Fruit fly (Drosophila melanogaster) S2 (cell line): ENCODE data around the gene ds.

Source experiments
- CG8478 ChIP-seq: fragments of >200 bp; optimal IDR thresholded peaks from 2 replicates; lab custom pipeline; 2018
- CTCF ChIP-seq, 2 experiments: fragments of >200 bp; optimal IDR thresholded peaks; 2 replicates each; lab custom pipeline; 2018

DNA sequence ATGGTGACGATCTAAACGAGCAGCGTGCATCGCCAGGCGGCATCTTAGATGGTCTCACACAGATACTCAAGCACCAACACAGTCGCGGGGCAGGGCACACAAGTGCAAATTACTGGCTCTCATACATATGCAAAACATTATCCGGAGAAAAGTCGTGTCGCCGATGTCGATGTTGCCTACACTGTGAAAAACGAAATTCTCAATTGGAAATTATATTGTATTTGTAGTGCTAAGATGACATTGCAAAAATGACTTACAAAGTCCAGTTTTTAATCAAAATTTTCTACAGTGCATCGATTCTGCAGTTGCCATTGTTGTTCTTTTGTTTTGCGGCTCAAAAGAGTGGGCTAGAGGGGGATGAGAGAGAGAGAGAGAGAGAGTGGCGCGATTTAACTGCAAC lies 95.0 kb downstream of the ds start:
- TF ChIP-seq CG8478 (no peak), CTCF (optimal IDR thresholded peaks at IDR 0.05; lab: Kevin White, UChicago) (no peak)
